Worm (Caenorhabditis elegans) whole organism, late embryonic: ENCODE results near the gene smk-1.

Experiments used
- fax-1 ChIP-seq: sonication (generic microtip); optimal IDR thresholded peaks from 2 replicates; lab custom pipeline; 2016; ENCODE audit warnings: missing genotype, missing genetic modification characterization, missing compliant biosample characterization
- hlh-6 ChIP-seq: sonication (generic microtip); optimal IDR thresholded peaks from 2 replicates; lab custom pipeline; 2016; ENCODE audit warnings: missing genotype, missing genetic modification characterization, missing compliant biosample characterization
- tbx-7 ChIP-seq: sonication (generic microtip); optimal IDR thresholded peaks from 2 replicates; lab custom pipeline; 2016; ENCODE audit warnings: missing genotype, missing genetic modification characterization, missing compliant biosample characterization

DNA sequence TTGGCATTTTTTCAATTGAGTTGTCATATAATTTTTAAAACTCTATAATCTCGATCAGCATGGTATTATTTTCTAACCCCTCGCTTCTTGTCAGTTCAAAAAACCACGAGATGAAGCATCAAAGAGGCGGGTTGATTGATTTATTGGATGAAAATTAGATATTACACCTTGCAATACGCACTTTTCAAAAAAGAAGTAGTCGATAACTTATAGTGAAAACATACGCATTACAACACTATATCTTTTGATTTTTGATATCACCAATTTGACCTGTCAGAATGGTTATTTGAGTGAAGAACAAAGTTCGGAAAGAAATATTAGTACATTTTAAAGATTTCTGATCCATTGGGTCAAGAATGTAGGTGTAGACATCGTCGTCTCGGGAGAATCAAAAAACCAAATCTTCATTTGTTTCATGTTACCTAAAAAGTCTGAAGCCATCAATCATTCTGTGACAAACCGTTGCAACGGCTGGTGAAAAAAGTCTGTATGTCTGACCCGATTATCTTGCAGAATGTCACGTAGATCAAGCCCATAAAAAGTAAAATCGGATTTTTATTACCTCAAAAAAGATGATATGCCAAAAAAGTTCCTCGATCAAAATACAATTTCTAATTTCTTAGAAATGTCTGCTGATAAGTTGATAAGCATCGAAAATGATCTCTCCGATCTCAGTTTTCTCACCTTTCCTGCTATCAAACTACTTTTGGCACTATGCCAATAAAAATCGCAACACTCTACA, 45.7 kb downstream of the smk-1 start:
- TF ChIP-seq tbx-7 (tag; lab: Kevin White, UChicago), result no peak
- no peak for TF ChIP-seq fax-1 (tag; lab: Kevin White, UChicago)
- TF ChIP-seq hlh-6 (tag; lab: Kevin White, UChicago), result no peak
